Fruit fly (Drosophila melanogaster) whole organism, pupa: Measurements from ENCODE around the gene D2hgdh.

ENCODE experiments used
- CG10348 ChIP-seq: fragments of 200-800 bp; sonication (Bioruptor generic); IDR thresholded peaks from 2 replicates; pipeline ENCODE4 v1.3.6; 2022; ENCODE audit warnings: missing biosample characterization, missing genetic modification characterization
- CG12605 ChIP-seq: fragments of 200-800 bp; sonication (Bioruptor generic); IDR thresholded peaks from 2 replicates; pipeline ENCODE4 v1.3.6; 2022; ENCODE audit warnings: missing biosample characterization, missing genetic modification characterization
- CG13204 ChIP-seq: fragments of 200-800 bp; sonication (Bioruptor generic); optimal IDR thresholded peaks from 2 replicates; lab custom pipeline; 2018; ENCODE audit warnings: missing biosample characterization, mild to moderate bottlenecking, missing genetic modification characterization, moderate library complexity
- CG14655 ChIP-seq: fragments of 200-800 bp; sonication (Bioruptor generic); optimal IDR thresholded peaks from 3 replicates; lab custom pipeline; 2017; ENCODE audit warnings: mild to moderate bottlenecking, missing biosample characterization, missing genetic modification reagents, missing genetic modification characterization
- CG15710 ChIP-seq: fragments of 200-800 bp; sonication (Bioruptor generic); optimal IDR thresholded peaks from 2 replicates; lab custom pipeline; 2018; ENCODE audit warnings: missing biosample characterization, mild to moderate bottlenecking, missing genetic modification characterization, moderate library complexity
- CG17806 ChIP-seq: fragments of 200-800 bp; sonication (Bioruptor generic); optimal IDR thresholded peaks from 2 replicates; lab custom pipeline; 2018; ENCODE audit warnings: missing biosample characterization, mild to moderate bottlenecking, missing genetic modification characterization, moderate library complexity
- CG32121 ChIP-seq: fragments of 200-800 bp; sonication (Bioruptor generic); IDR thresholded peaks from 2 replicates; pipeline ENCODE4 v1.3.6; 2022; ENCODE audit warnings: missing biosample characterization, missing genetic modification characterization
- CG34367 ChIP-seq: fragments of 200-800 bp; sonication (Bioruptor generic); optimal IDR thresholded peaks from 2 replicates; lab custom pipeline; 2018; ENCODE audit warnings: missing biosample characterization, mild to moderate bottlenecking, missing genetic modification characterization
- CG4496 ChIP-seq: fragments of 200-800 bp; sonication (Bioruptor generic); IDR thresholded peaks from 3 replicates; pipeline ENCODE4 v1.3.6; 2022; ENCODE audit warnings: missing biosample characterization, missing genetic modification characterization
- CG8159 ChIP-seq: fragments of 200-800 bp; sonication (Bioruptor generic); optimal IDR thresholded peaks from 3 replicates; lab custom pipeline; 2018; ENCODE audit warnings: missing biosample characterization, mild to moderate bottlenecking, missing genetic modification characterization, moderate library complexity
- CG8301 ChIP-seq: fragments of 200-800 bp; sonication (Bioruptor generic); optimal IDR thresholded peaks from 2 replicates; lab custom pipeline; 2018; ENCODE audit warnings: missing biosample characterization, mild to moderate bottlenecking, missing genetic modification characterization
- CG9948 ChIP-seq: fragments of 200-800 bp; sonication (Bioruptor generic); optimal IDR thresholded peaks from 2 replicates; lab custom pipeline; 2018; ENCODE audit warnings: missing biosample characterization, mild to moderate bottlenecking, missing genetic modification characterization, moderate library complexity
- D1 ChIP-seq: fragments of 200-800 bp; sonication (Bioruptor generic); optimal IDR thresholded peaks from 2 replicates; lab custom pipeline; 2018; ENCODE audit warnings: missing biosample characterization, mild to moderate bottlenecking, missing genetic modification characterization, moderate library complexity
- EcR ChIP-seq: fragments of 200-800 bp; sonication (Bioruptor generic); optimal IDR thresholded peaks from 3 replicates; lab custom pipeline; 2019; ENCODE audit warnings: missing biosample characterization, missing genetic modification characterization, mild to moderate bottlenecking, moderate library complexity, missing genetic modification reagents
- Ets98B ChIP-seq: fragments of 200-800 bp; sonication (Bioruptor generic); IDR thresholded peaks from 2 replicates; pipeline ENCODE4 v1.3.6; 2022; ENCODE audit warnings: missing biosample characterization, missing genetic modification characterization
- Pif1A ChIP-seq: fragments of 200-800 bp; sonication (Bioruptor generic); optimal IDR thresholded peaks from 3 replicates; lab custom pipeline; 2016; ENCODE audit warnings: missing biosample characterization, missing genetic modification characterization
- Pif1B ChIP-seq: fragments of 200-800 bp; sonication (Bioruptor generic); optimal IDR thresholded peaks from 3 replicates; lab custom pipeline; 2016; ENCODE audit warnings: missing biosample characterization, missing genetic modification characterization
- Snoo ChIP-seq: fragments of 200-800 bp; sonication (Bioruptor generic); optimal IDR thresholded peaks from 3 replicates; lab custom pipeline; 2017; ENCODE audit warnings: missing biosample characterization, mild to moderate bottlenecking, missing genetic modification characterization, inconsistent platforms
- fd96Ca ChIP-seq: fragments of 200-800 bp; sonication (Bioruptor generic); IDR thresholded peaks from 3 replicates; pipeline ENCODE4 v1.3.6; 2022; ENCODE audit warnings: missing biosample characterization, missing genetic modification characterization
- gl ChIP-seq: fragments of 200-800 bp; sonication (Bioruptor generic); optimal IDR thresholded peaks from 2 replicates; lab custom pipeline; 2018; ENCODE audit warnings: missing biosample characterization, mild to moderate bottlenecking, missing genetic modification characterization
- rn ChIP-seq: fragments of 200-800 bp; sonication (Bioruptor generic); IDR thresholded peaks from 2 replicates; pipeline ENCODE4 v1.3.6; 2022; ENCODE audit warnings: missing biosample characterization, missing genetic modification characterization

D2hgdh gene

dm6 chrX:2162130-2162907, 21.0 kb downstream of the D2hgdh start, which contains the start of the genes Cyp4d1 and CG3630:
Gene Cyp4d1 (minus strand): TSS chrX:2162180.
Gene CG3630 (plus strand): TSS chrX:2162196.
- TF ChIP-seq Ets98B, result no peak
- TF ChIP-seq CG12605 (GFP tag; lab: Robert Waterston, UW), result no peak
- no peak for TF ChIP-seq rn
- TF ChIP-seq Pif1B (GFP tag; lab: Kevin White, UChicago), result no peak
- TF ChIP-seq CG32121 (GFP tag; lab: Robert Waterston, UW), result no peak
- TF ChIP-seq Pif1A (GFP tag; lab: Kevin White, UChicago), result no peak
- no peak for TF ChIP-seq gl (tag; lab: Kevin White, UChicago)
- no peak for TF ChIP-seq CG17806 (tag; lab: Kevin White, UChicago)
- TF ChIP-seq CG4496 (GFP tag; lab: Robert Waterston, UW), result no peak
- no peak for TF ChIP-seq EcR (GFP tag; lab: Kevin White, UChicago)
- no peak for TF ChIP-seq CG10348
- no peak for TF ChIP-seq CG8301 (tag; lab: Kevin White, UChicago)
- TF ChIP-seq CG15710, result no peak

dm6 chrX:2163358-2163757, 22.1 kb downstream of the D2hgdh start:
- TF ChIP-seq CG15710, result no peak
- TF ChIP-seq CG4496 (GFP tag; lab: Robert Waterston, UW), result no peak
- TF ChIP-seq CG14655 (GFP tag; lab: Kevin White, UChicago), result no peak
- no peak for TF ChIP-seq Snoo (tag; lab: Kevin White, UChicago)
- no peak for TF ChIP-seq Pif1A (GFP tag; lab: Kevin White, UChicago)
- no peak for TF ChIP-seq rn
- no peak for TF ChIP-seq CG8159 (tag; lab: Kevin White, UChicago)

dm6 chrX:2165394-2165793, 24.1 kb downstream of the D2hgdh start:
- TF ChIP-seq CG14655 (GFP tag; lab: Kevin White, UChicago), result no peak
- peak; percentile 16 for TF ChIP-seq CG8301 (tag; lab: Kevin White, UChicago)
- no peak for TF ChIP-seq CG34367
- TF ChIP-seq CG8159 (tag; lab: Kevin White, UChicago), result no peak
- no peak for TF ChIP-seq D1 (tag; lab: Kevin White, UChicago)
- TF ChIP-seq CG15710, result no peak
- TF ChIP-seq EcR (GFP tag; lab: Kevin White, UChicago), result no peak
- peak; percentile 36; the same call in 1 of the 2 replicates for TF ChIP-seq CG10348
- peak; percentile 82 for TF ChIP-seq CG32121 (GFP tag; lab: Robert Waterston, UW)
- peak; percentile 80 for TF ChIP-seq fd96Ca (GFP tag; lab: Robert Waterston, UW)
- TF ChIP-seq CG17806 (tag; lab: Kevin White, UChicago), result no peak
- peak; percentile 79 for TF ChIP-seq CG4496 (GFP tag; lab: Robert Waterston, UW)
- TF ChIP-seq Ets98B, result peak; percentile 81
- no peak for TF ChIP-seq Pif1A (GFP tag; lab: Kevin White, UChicago)
- 0 out of 2 replicates have a peak, but pooled peaks have one; percentile 15 for TF ChIP-seq CG12605 (GFP tag; lab: Robert Waterston, UW)

dm6 chrX:2166129-2166528, 24.8 kb downstream of the D2hgdh start:
- TF ChIP-seq CG17806 (tag; lab: Kevin White, UChicago) (no peak), D1 (tag; lab: Kevin White, UChicago) (no peak), CG8301 (tag; lab: Kevin White, UChicago) (peak; percentile 80), CG8159 (tag; lab: Kevin White, UChicago) (no peak), CG32121 (GFP tag; lab: Robert Waterston, UW) (peak; percentile 69), gl (tag; lab: Kevin White, UChicago) (no peak), Ets98B (peak; percentile 85), CG10348 (0 out of 2 replicates have a peak, but pooled peaks have one; percentile 47), CG4496 (GFP tag; lab: Robert Waterston, UW) (peak; percentile 90), CG12605 (GFP tag; lab: Robert Waterston, UW) (peak; percentile 64), CG34367 (no peak), rn (peak; percentile 49; the same call in 1 of the 2 replicates), EcR (GFP tag; lab: Kevin White, UChicago) (no peak), fd96Ca (GFP tag; lab: Robert Waterston, UW) (peak; percentile 87), CG13204 (GFP tag; lab: Kevin White, UChicago) (no peak), CG9948 (tag; lab: Kevin White, UChicago) (no peak)

dm6 chrX:2168485-2169199, 27.4 kb downstream of the D2hgdh start:
- TF ChIP-seq CG32121 (GFP tag; lab: Robert Waterston, UW) (peak; percentile 62), EcR (GFP tag; lab: Kevin White, UChicago) (no peak)
- TF ChIP-seq, all 21 proteins: peak for 1

- TF ChIP-seq CG34367 (no peak), CG17806 (tag; lab: Kevin White, UChicago) (no peak), CG14655 (GFP tag; lab: Kevin White, UChicago) (no peak), D1 (tag; lab: Kevin White, UChicago) (no peak), Ets98B (no peak), fd96Ca (GFP tag; lab: Robert Waterston, UW) (no peak), Pif1A (GFP tag; lab: Kevin White, UChicago) (no peak), CG13204 (GFP tag; lab: Kevin White, UChicago) (no peak), Snoo (tag; lab: Kevin White, UChicago) (no peak), gl (tag; lab: Kevin White, UChicago) (no peak), CG32121 (GFP tag; lab: Robert Waterston, UW) (no peak), CG4496 (GFP tag; lab: Robert Waterston, UW) (no peak), rn (no peak), CG10348 (no peak), CG15710 (no peak)
Measured at dm6 chrX:2170424-2170823, 29.1 kb downstream of the D2hgdh start.
